Worm (Caenorhabditis elegans) whole organism, L4 larva: Measurements from ENCODE around the gene set-17.
A peak's percentile ranks its signal among the peaks of the same experiment; 100 is the strongest.

ENCODE experiments used
- D1046.2 ChIP-seq: fragments of 200-800 bp; sonication (Bioruptor generic); IDR thresholded peaks from 2 replicates; pipeline ENCODE4 v1.3.6; 2022; ENCODE audit warnings: missing genetic modification characterization, missing compliant biosample characterization
- F10B5.3 ChIP-seq: sonication (generic microtip); optimal IDR thresholded peaks from 2 replicates; lab custom pipeline; 2016; ENCODE audit warnings: mild to moderate bottlenecking, missing genetic modification characterization, missing compliant biosample characterization
- R02D3.7 ChIP-seq: fragments of 150-350 bp; sonication (generic microtip); optimal IDR thresholded peaks from 3 replicates; lab custom pipeline; 2014; ENCODE audit warnings: missing biosample characterization, missing genetic modification characterization
- Y5F2A.4 ChIP-seq: fragments of 200-800 bp; sonication (Bioruptor generic); optimal IDR thresholded peaks from 2 replicates; lab custom pipeline; 2018; ENCODE audit warnings: mild to moderate bottlenecking, missing genetic modification characterization, missing compliant biosample characterization
- ZK337.2 ChIP-seq: fragments of 200-800 bp; sonication (Bioruptor generic); IDR thresholded peaks from 2 replicates; pipeline ENCODE4 v1.3.6; 2022; ENCODE audit warnings: missing genetic modification reagents, missing genetic modification characterization, missing compliant biosample characterization
- ZK546.5 ChIP-seq, 2 experiments: sonication (generic microtip); optimal IDR thresholded peaks; 2 replicates each; lab custom pipeline; 2017; ENCODE audit warnings: missing biosample characterization in 2 of 2, missing genetic modification characterization in 2 of 2
- ama-1 ChIP-seq: fragments of 150-350 bp; optimal IDR thresholded peaks from 2 replicates; lab custom pipeline; 2014; ENCODE audit warnings: inconsistent platforms, mixed read lengths
- arid-1 ChIP-seq: fragments of 200-800 bp; sonication (Bioruptor generic); conservative IDR thresholded peaks from 2 replicates; pipeline ENCODE4 v1.3.6; 2022; ENCODE audit warnings: missing genetic modification reagents, missing genetic modification characterization, missing compliant biosample characterization
- attf-4 ChIP-seq: sonication (generic microtip); optimal IDR thresholded peaks from 3 replicates; lab custom pipeline; 2017; ENCODE audit warnings: missing biosample characterization, missing genetic modification characterization
- ceh-28 ChIP-seq: fragments of 150-350 bp; optimal IDR thresholded peaks from 2 replicates; lab custom pipeline; 2014; ENCODE audit warnings: missing biosample characterization, missing genetic modification reagents, missing genetic modification characterization
- ceh-32 ChIP-seq: sonication (generic microtip); optimal IDR thresholded peaks from 2 replicates; lab custom pipeline; 2016; ENCODE audit warnings: mild to moderate bottlenecking, missing genetic modification characterization, missing compliant biosample characterization; ENCODE audit not compliant: poor library complexity
- ceh-82 ChIP-seq: sonication (generic microtip); optimal IDR thresholded peaks from 2 replicates; lab custom pipeline; 2017; ENCODE audit warnings: missing biosample characterization, missing genetic modification characterization
- ces-1 ChIP-seq: fragments of 150-350 bp; sonication (generic microtip); optimal IDR thresholded peaks from 4 replicates; lab custom pipeline; 2014; ENCODE audit warnings: missing biosample characterization, missing genetic modification reagents, missing genetic modification characterization
- ctbp-1 ChIP-seq: fragments of 200-800 bp; sonication (Bioruptor generic); IDR thresholded peaks from 2 replicates; pipeline ENCODE4 v1.3.6; 2022; ENCODE audit warnings: missing genetic modification reagents, missing genetic modification characterization, missing compliant biosample characterization
- daf-12 ChIP-seq: fragments of 150-350 bp; optimal IDR thresholded peaks from 2 replicates; lab custom pipeline; 2014; ENCODE audit warnings: missing biosample characterization, missing genetic modification reagents, missing genetic modification characterization
- daf-16 ChIP-seq, 3 experiments: sonication (generic microtip); optimal IDR thresholded peaks; 2 replicates each; lab custom pipeline; 2016 to 2017; ENCODE audit warnings: missing genetic modification characterization in 3 of 3, missing genetic modification reagents in 3 of 3, mild to moderate bottlenecking in 2 of 3, missing compliant biosample characterization in 2 of 3, missing biosample characterization in 1 of 3, moderate library complexity in 1 of 3
- daf-19 ChIP-seq: fragments of 200-800 bp; sonication (Bioruptor generic); conservative IDR thresholded peaks from 2 replicates; pipeline ENCODE4 v1.3.6; 2022; ENCODE audit warnings: missing genetic modification characterization, missing compliant biosample characterization
- daf-8 ChIP-seq: fragments of 200-800 bp; sonication (Bioruptor generic); IDR thresholded peaks from 2 replicates; pipeline ENCODE4 v1.3.6; 2022; ENCODE audit warnings: missing genetic modification characterization, missing compliant biosample characterization
- egl-27 ChIP-seq: sonication (generic microtip); optimal IDR thresholded peaks from 3 replicates; lab custom pipeline; 2017; ENCODE audit warnings: missing biosample characterization, missing genetic modification reagents, missing genetic modification characterization
- egl-43 ChIP-seq: fragments of 200-800 bp; sonication (Bioruptor generic); IDR thresholded peaks from 2 replicates; pipeline ENCODE4 v1.3.6; 2022; ENCODE audit warnings: missing genetic modification reagents, missing genetic modification characterization, missing compliant biosample characterization
- fkh-10 ChIP-seq: fragments of 150-350 bp; optimal IDR thresholded peaks from 2 replicates; lab custom pipeline; 2014; ENCODE audit warnings: missing biosample characterization, missing genetic modification reagents, missing genetic modification characterization
- hif-1 ChIP-seq, 2 experiments: sonication (generic microtip); optimal IDR thresholded peaks; 2 replicates each; lab custom pipeline; 2016 to 2017; ENCODE audit warnings: missing compliant biosample characterization in 2 of 2, missing genetic modification characterization in 2 of 2, missing genetic modification reagents in 2 of 2, missing genotype in 2 of 2, mild to moderate bottlenecking in 1 of 2
- hlh-11 ChIP-seq: fragments of 200-800 bp; sonication (Bioruptor generic); optimal IDR thresholded peaks from 2 replicates; lab custom pipeline; 2018; ENCODE audit warnings: mild to moderate bottlenecking, missing genetic modification characterization, missing compliant biosample characterization
- hmg-1.1 ChIP-seq: fragments of 200-800 bp; sonication (Bioruptor generic); IDR thresholded peaks from 2 replicates; pipeline ENCODE4 v1.3.6; 2022; ENCODE audit warnings: missing genetic modification reagents, missing genetic modification characterization, missing compliant biosample characterization
- lin-1 ChIP-seq: fragments of 200-800 bp; sonication (Bioruptor generic); IDR thresholded peaks from 2 replicates; pipeline ENCODE4 v1.3.6; 2022; ENCODE audit warnings: missing genetic modification reagents, missing genetic modification characterization, missing compliant biosample characterization
- lin-13 ChIP-seq: fragments of 150-350 bp; optimal IDR thresholded peaks from 2 replicates; lab custom pipeline; 2014; ENCODE audit warnings: missing biosample characterization, missing genetic modification reagents, missing genetic modification characterization
- lin-15B ChIP-seq: fragments of 150-350 bp; sonication (generic microtip); optimal IDR thresholded peaks from 3 replicates; lab custom pipeline; 2014; ENCODE audit warnings: missing biosample characterization, missing genetic modification characterization
- lin-39 ChIP-seq: fragments of 150-350 bp; optimal IDR thresholded peaks from 2 replicates; lab custom pipeline; 2014; ENCODE audit warnings: missing biosample characterization, missing genetic modification reagents, missing genetic modification characterization
- madf-5 ChIP-seq, 2 experiments: fragments of 200-800 bp; sonication (Bioruptor generic); IDR thresholded peaks; 2 replicates each; pipeline ENCODE4 v1.3.6; 2022; ENCODE audit warnings: missing compliant biosample characterization in 2 of 2, missing genetic modification characterization in 2 of 2
- mdt-29 ChIP-seq: fragments of 200-800 bp; sonication (Bioruptor generic); IDR thresholded peaks from 2 replicates; pipeline ENCODE4 v1.3.6; 2022; ENCODE audit warnings: missing genetic modification reagents, missing genetic modification characterization, missing compliant biosample characterization
- mep-1 ChIP-seq: fragments of 150-350 bp; sonication (generic microtip); optimal IDR thresholded peaks from 3 replicates; lab custom pipeline; 2014; ENCODE audit warnings: missing biosample characterization, missing genetic modification characterization
- mes-2 ChIP-seq: sonication (generic microtip); optimal IDR thresholded peaks from 2 replicates; lab custom pipeline; 2016; ENCODE audit warnings: missing genotype, mild to moderate bottlenecking, missing genetic modification characterization, missing compliant biosample characterization; ENCODE audit not compliant: poor library complexity, severe bottlenecking
- mxl-3 ChIP-seq: fragments of 200-800 bp; sonication (Bioruptor generic); optimal IDR thresholded peaks from 2 replicates; lab custom pipeline; 2018; ENCODE audit warnings: mild to moderate bottlenecking, missing genetic modification characterization, missing compliant biosample characterization
- nhr-11 ChIP-seq: fragments of 150-350 bp; optimal IDR thresholded peaks from 2 replicates; lab custom pipeline; 2014; ENCODE audit warnings: missing biosample characterization, missing genetic modification characterization
- nhr-25 ChIP-seq: sonication (generic microtip); optimal IDR thresholded peaks from 2 replicates; lab custom pipeline; 2017; ENCODE audit warnings: missing genetic modification characterization, mild to moderate bottlenecking, missing compliant biosample characterization, antibody characterized with exemption, moderate library complexity, borderline replicate concordance; ENCODE audit not compliant: insufficient read depth
- nhr-41 ChIP-seq: fragments of 200-800 bp; sonication (Bioruptor generic); IDR thresholded peaks from 2 replicates; pipeline ENCODE4 v1.3.6; 2022; ENCODE audit warnings: missing genetic modification reagents, missing genetic modification characterization, missing compliant biosample characterization
- nhr-6 ChIP-seq: fragments of 150-350 bp; optimal IDR thresholded peaks from 2 replicates; lab custom pipeline; 2014; ENCODE audit warnings: missing biosample characterization, missing genetic modification characterization
- nhr-76 ChIP-seq: fragments of 150-350 bp; optimal IDR thresholded peaks from 2 replicates; lab custom pipeline; 2014; ENCODE audit warnings: missing biosample characterization, missing genetic modification characterization
- pha-4 ChIP-seq, 2 experiments: fragments of 150-350 bp in 1 of 2; fragments of 200-800 bp in 1 of 2; sonication (Bioruptor generic) in 1 of 2; IDR thresholded peaks in 1 of 2; optimal IDR thresholded peaks in 1 of 2; 2 replicates each; pipeline versions ENCODE4 v1.3.6 to Lab custom; 2014 to 2022; ENCODE audit warnings: missing genetic modification characterization in 2 of 2, missing genetic modification reagents in 2 of 2, missing biosample characterization in 1 of 2, missing compliant biosample characterization in 1 of 2
- pqm-1 ChIP-seq: sonication (generic microtip); optimal IDR thresholded peaks from 2 replicates; lab custom pipeline; 2017; ENCODE audit warnings: missing biosample characterization, missing genetic modification characterization
- saeg-2 ChIP-seq: fragments of 200-800 bp; sonication (Bioruptor generic); IDR thresholded peaks from 2 replicates; pipeline ENCODE4 v1.3.6; 2022; ENCODE audit warnings: missing genetic modification reagents, missing genetic modification characterization, missing compliant biosample characterization
- set-16 ChIP-seq: fragments of 200-800 bp; sonication (Bioruptor generic); IDR thresholded peaks from 2 replicates; pipeline ENCODE4 v1.3.6; 2022; ENCODE audit warnings: missing genetic modification reagents, missing genetic modification characterization, missing compliant biosample characterization
- skn-1 ChIP-seq: fragments of 150-350 bp; optimal IDR thresholded peaks from 2 replicates; lab custom pipeline; 2014; ENCODE audit warnings: missing biosample characterization, missing genetic modification characterization
- snpc-1.2 ChIP-seq: fragments of 200-800 bp; sonication (Bioruptor generic); IDR thresholded peaks from 2 replicates; pipeline ENCODE4 v1.3.6; 2022; ENCODE audit warnings: missing genetic modification reagents, missing genetic modification characterization, missing compliant biosample characterization
- snpc-4 ChIP-seq: fragments of 150-350 bp; optimal IDR thresholded peaks from 2 replicates; lab custom pipeline; 2014; ENCODE audit warnings: missing biosample characterization, missing genetic modification characterization
- tra-1 ChIP-seq: fragments of 200-800 bp; sonication (Bioruptor generic); IDR thresholded peaks from 2 replicates; pipeline ENCODE4 v1.3.6; 2022; ENCODE audit warnings: missing genetic modification reagents, missing genetic modification characterization, missing compliant biosample characterization
- vab-7 ChIP-seq: fragments of 200-800 bp; sonication (Bioruptor generic); IDR thresholded peaks from 2 replicates; pipeline ENCODE4 v1.3.6; 2022; ENCODE audit warnings: missing genetic modification reagents, missing genetic modification characterization, missing compliant biosample characterization
- zag-1 ChIP-seq: fragments of 150-350 bp; optimal IDR thresholded peaks from 2 replicates; lab custom pipeline; 2014; ENCODE audit warnings: missing biosample characterization, missing genetic modification characterization
- zip-11 ChIP-seq: fragments of 200-800 bp; sonication (Bioruptor generic); IDR thresholded peaks from 2 replicates; pipeline ENCODE4 v1.3.6; 2022; ENCODE audit warnings: missing genetic modification characterization, missing compliant biosample characterization

set-17 gene

ce11 chrII:8931405-8932149 is 8.7 kb downstream of the set-17 start (continued):
- TF ChIP-seq pqm-1 (tag; lab: Kevin White, UChicago): no peak
- no peak for TF ChIP-seq fkh-10 (GFP tag; lab: Kevin White, UChicago)
- no peak for TF ChIP-seq daf-12 (tag; lab: Kevin White, UChicago)
- TF ChIP-seq hif-1 (tag; optimal IDR thresholded peaks at IDR 0.05; lab: Kevin White, UChicago): peak; percentile 13 to 99
- no peak for TF ChIP-seq nhr-25 (tag; lab: Kevin White, UChicago)
- TF ChIP-seq pha-4 (GFP tag; IDR thresholded peaks at IDR 0.05; lab: Robert Waterston, UW): 0 out of 2 replicates have a peak, but pooled peaks have one; percentile 34
- no peak for TF ChIP-seq pha-4 (tag; optimal IDR thresholded peaks at IDR 0.05; lab: Kevin White, UChicago)
- no peak for TF ChIP-seq mep-1 (tag; lab: Kevin White, UChicago)
- no peak for TF ChIP-seq lin-13
- TF ChIP-seq ceh-32 (tag; lab: Kevin White, UChicago): no peak
- TF ChIP-seq zag-1 (tag; lab: Kevin White, UChicago): no peak
- no peak for TF ChIP-seq D1046.2 (GFP tag; lab: Robert Waterston, UW)
- TF ChIP-seq lin-39 (tag; lab: Kevin White, UChicago): no peak
- no peak for TF ChIP-seq ces-1 (GFP tag; lab: Kevin White, UChicago)
- no peak for TF ChIP-seq lin-15B
- TF ChIP-seq zip-11: no peak
- TF ChIP-seq snpc-4 (tag; lab: Kevin White, UChicago): no peak
- TF ChIP-seq ZK546.5 (tag; optimal IDR thresholded peaks at IDR 0.05; lab: Kevin White, UChicago): no peak
- 0 out of 2 replicates have a peak, but pooled peaks have one; percentile 6 for TF ChIP-seq arid-1 (GFP tag; lab: Robert Waterston, UW)
- TF ChIP-seq ceh-82 (tag; lab: Kevin White, UChicago): no peak
- TF ChIP-seq egl-27 (tag; lab: Kevin White, UChicago): no peak
- no peak for TF ChIP-seq daf-16 (GFP tag; optimal IDR thresholded peaks at IDR 0.05; lab: Kevin White, UChicago)
- peak; percentile 78 for TF ChIP-seq daf-16 (tag; optimal IDR thresholded peaks at IDR 0.05; lab: Kevin White, UChicago)
- no peak for TF ChIP-seq daf-8 (GFP tag; lab: Robert Waterston, UW)
- peak; percentile 15 for TF ChIP-seq mes-2 (tag; lab: Kevin White, UChicago)
- TF ChIP-seq nhr-76 (tag; lab: Kevin White, UChicago): no peak
- TF ChIP-seq lin-1 (GFP tag; lab: Robert Waterston, UW): no peak
- TF ChIP-seq attf-4 (tag; lab: Kevin White, UChicago): no peak
- no peak for TF ChIP-seq daf-19
- no peak for TF ChIP-seq mxl-3 (GFP tag; lab: Kevin White, UChicago)
- no peak for TF ChIP-seq nhr-41 (GFP tag; lab: Robert Waterston, UW)
- TF ChIP-seq nhr-11 (tag; lab: Kevin White, UChicago): no peak
- TF ChIP-seq snpc-1.2: no peak
- TF ChIP-seq F10B5.3: no peak
- TF ChIP-seq tra-1 (GFP tag; lab: Robert Waterston, UW): no peak
- no peak; the same call in 1 of the 2 replicates for TF ChIP-seq hmg-1.1 (GFP tag; lab: Robert Waterston, UW)
- TF ChIP-seq nhr-6 (tag; lab: Kevin White, UChicago): no peak
- no peak for TF ChIP-seq ctbp-1
- no peak for TF ChIP-seq set-16 (GFP tag; lab: Robert Waterston, UW)
- no peak for TF ChIP-seq ZK337.2
- TF ChIP-seq R02D3.7 (tag; lab: Kevin White, UChicago): no peak
- peak; percentile 72 for TF ChIP-seq hlh-11 (tag; lab: Kevin White, UChicago)
- TF ChIP-seq Y5F2A.4: no peak
- TF ChIP-seq madf-5 (GFP tag; IDR thresholded peaks at IDR 0.05; lab: Robert Waterston, UW): no peak
- no peak for TF ChIP-seq saeg-2
- no peak for TF ChIP-seq vab-7 (GFP tag; lab: Robert Waterston, UW)
- TF ChIP-seq mdt-29: no peak
- no peak for TF ChIP-seq skn-1 (tag; lab: Kevin White, UChicago)
- no peak for TF ChIP-seq ceh-28 (tag; lab: Kevin White, UChicago)
- TF ChIP-seq egl-43 (GFP tag; lab: Robert Waterston, UW): 0 out of 2 replicates have a peak, but pooled peaks have one; percentile 3
- TF ChIP-seq ama-1 (lab: Kevin White, UChicago): no peak
